Worm (Caenorhabditis elegans) whole organism, young adult: ENCODE measurements around the gene Y58A7A.1.
A peak's percentile ranks its signal among the peaks of the same experiment; 100 is the strongest.

ENCODE experiments used
- F23B12.7 ChIP-seq: sonication (generic microtip); optimal IDR thresholded peaks from 2 replicates; lab custom pipeline; 2017; ENCODE audit warnings: missing genetic modification characterization, mild to moderate bottlenecking, missing compliant biosample characterization, antibody characterized with exemption, moderate library complexity; ENCODE audit not compliant: insufficient read depth
- F37B4.10 ChIP-seq: fragments of 200-800 bp; sonication (Bioruptor generic); IDR thresholded peaks from 2 replicates; pipeline ENCODE4 v1.3.6; 2022; ENCODE audit warnings: missing genetic modification characterization, missing compliant biosample characterization
- F49E8.2 ChIP-seq: sonication (generic microtip); optimal IDR thresholded peaks from 3 replicates; lab custom pipeline; 2017; ENCODE audit warnings: missing genetic modification characterization, mild to moderate bottlenecking, missing compliant biosample characterization, antibody characterized with exemption, moderate library complexity; ENCODE audit not compliant: insufficient read depth
- K11D2.4 ChIP-seq: fragments of 200-800 bp; sonication (Bioruptor generic); IDR thresholded peaks from 2 replicates; pipeline ENCODE4 v1.3.6; 2022; ENCODE audit warnings: missing genetic modification reagents, missing genetic modification characterization, missing compliant biosample characterization
- Y56A3A.18 ChIP-seq: fragments of 200-800 bp; sonication (Bioruptor generic); IDR thresholded peaks from 2 replicates; pipeline ENCODE4 v1.3.6; 2022; ENCODE audit warnings: missing genetic modification reagents, missing genetic modification characterization, missing compliant biosample characterization
- Y79H2A.3 ChIP-seq: fragments of 200-800 bp; sonication (Bioruptor generic); conservative IDR thresholded peaks from 2 replicates; pipeline ENCODE4 v1.3.6; 2022; ENCODE audit warnings: missing genetic modification reagents, missing genetic modification characterization, missing compliant biosample characterization
- akir-1 ChIP-seq: fragments of 200-800 bp; sonication (Bioruptor generic); optimal IDR thresholded peaks from 2 replicates; lab custom pipeline; 2018; ENCODE audit warnings: mild to moderate bottlenecking, missing genetic modification characterization, moderate library complexity, missing compliant biosample characterization
- athp-1 ChIP-seq: sonication (generic microtip); optimal IDR thresholded peaks from 2 replicates; lab custom pipeline; 2017; ENCODE audit warnings: mild to moderate bottlenecking, missing genetic modification characterization, missing compliant biosample characterization
- cebp-1 ChIP-seq, 2 experiments: fragments of 200-800 bp in 1 of 2; sonication (Bioruptor generic) in 1 of 2; sonication (generic microtip) in 1 of 2; IDR thresholded peaks in 1 of 2; optimal IDR thresholded peaks in 1 of 2; 2 replicates each; pipeline versions ENCODE4 v1.3.6 to Lab custom; 2017 to 2022; ENCODE audit warnings: missing compliant biosample characterization in 2 of 2, missing genetic modification characterization in 2 of 2, mild to moderate bottlenecking in 1 of 2, missing genetic modification reagents in 1 of 2, moderate library complexity in 1 of 2
- ceh-100 ChIP-seq: fragments of 200-800 bp; sonication (Bioruptor generic); IDR thresholded peaks from 2 replicates; pipeline ENCODE4 v1.3.6; 2022; ENCODE audit warnings: missing genetic modification reagents, missing genetic modification characterization, missing compliant biosample characterization
- dox-1 ChIP-seq: fragments of 200-800 bp; sonication (Bioruptor generic); IDR thresholded peaks from 2 replicates; pipeline ENCODE4 v1.3.6; 2022; ENCODE audit warnings: missing genetic modification reagents, missing genetic modification characterization, missing compliant biosample characterization
- dpl-1 ChIP-seq: fragments of 150-350 bp; optimal IDR thresholded peaks from 2 replicates; lab custom pipeline; 2014; ENCODE audit warnings: missing biosample characterization, missing genetic modification reagents, missing genetic modification characterization
- let-607 ChIP-seq, 2 experiments: fragments of 200-800 bp in 1 of 2; sonication (Bioruptor generic) in 1 of 2; sonication (generic microtip) in 1 of 2; optimal IDR thresholded peaks; 2 replicates each; lab custom pipeline; 2016 to 2018; ENCODE audit warnings: mild to moderate bottlenecking in 2 of 2, missing compliant biosample characterization in 2 of 2, missing genetic modification characterization in 2 of 2, moderate library complexity in 2 of 2, missing genotype in 1 of 2
- madf-10 ChIP-seq: sonication (generic microtip); optimal IDR thresholded peaks from 2 replicates; lab custom pipeline; 2016; ENCODE audit warnings: mild to moderate bottlenecking, missing genetic modification characterization, missing compliant biosample characterization
- nfya-1 ChIP-seq: sonication (generic microtip); optimal IDR thresholded peaks from 2 replicates; lab custom pipeline; 2017; ENCODE audit warnings: antibody characterized with exemption, missing compliant biosample characterization, missing genetic modification characterization, borderline replicate concordance; ENCODE audit not compliant: insufficient read depth
- nhr-27 ChIP-seq: fragments of 200-800 bp; sonication (Bioruptor generic); optimal IDR thresholded peaks from 2 replicates; lab custom pipeline; 2018; ENCODE audit warnings: mild to moderate bottlenecking, missing genetic modification characterization, moderate library complexity, missing compliant biosample characterization
- nhr-80 ChIP-seq: sonication (generic microtip); optimal IDR thresholded peaks from 2 replicates; lab custom pipeline; 2016; ENCODE audit warnings: missing genetic modification characterization, missing compliant biosample characterization
- tbp1 ChIP-seq: fragments of 200-800 bp; sonication (Bioruptor generic); optimal IDR thresholded peaks from 2 replicates; lab custom pipeline; 2018; ENCODE audit warnings: mild to moderate bottlenecking, missing genetic modification characterization, missing compliant biosample characterization
- unc-62 ChIP-seq: fragments of 150-350 bp; optimal IDR thresholded peaks from 2 replicates; lab custom pipeline; 2014; ENCODE audit warnings: missing biosample characterization, missing genetic modification reagents, missing genetic modification characterization
- xnd-1 ChIP-seq: sonication (generic microtip); optimal IDR thresholded peaks from 2 replicates; lab custom pipeline; 2016; ENCODE audit warnings: missing genotype, missing genetic modification reagents, missing genetic modification characterization, missing compliant biosample characterization

Gene Y58A7A.1

DNA sequence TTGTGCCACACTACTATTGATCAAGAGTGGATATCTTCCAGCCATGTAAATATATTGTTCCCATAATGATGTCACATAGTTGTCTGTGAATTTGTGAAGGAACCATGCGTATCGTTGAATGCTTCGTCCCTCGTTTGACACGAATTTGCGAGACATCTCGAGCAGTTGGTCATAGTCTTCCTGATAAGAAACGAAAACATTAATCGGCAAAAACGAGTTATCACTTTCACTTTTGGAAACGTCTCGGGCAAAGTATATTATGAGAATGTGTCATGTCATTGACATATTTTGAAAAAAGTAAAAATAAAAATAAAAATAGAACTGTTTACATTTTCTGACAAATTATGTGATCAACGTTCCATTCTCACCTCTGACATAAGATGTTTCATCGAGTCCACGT lies 42.9 kb downstream of the Y58A7A.1 start:
- TF ChIP-seq nhr-80 (tag; lab: Kevin White, UChicago) (peak; percentile 73), unc-62 (GFP tag; lab: Kevin White, UChicago) (peak; percentile 32), nhr-27 (tag; lab: Kevin White, UChicago) (no peak), akir-1 (GFP tag; lab: Kevin White, UChicago) (no peak), dox-1 (GFP tag; lab: Robert Waterston, UW) (peak; percentile 46; the same call in 1 of the 2 replicates)
- TF ChIP-seq, all 124 proteins: peak for 3

- TF ChIP-seq cebp-1 (GFP tag; IDR thresholded peaks at IDR 0.05; lab: Robert Waterston, UW) (no peak), cebp-1 (tag; optimal IDR thresholded peaks at IDR 0.05; lab: Kevin White, UChicago) (peak; percentile 14), tbp1 (GFP tag; lab: Kevin White, UChicago) (no peak)
- TF ChIP-seq, all 124 proteins: peak for 1
Observed at ce11 chrV:5023355-5023754, 46.0 kb downstream of the Y58A7A.1 start.

ce11 chrV:5018810-5019274 lies 50.5 kb downstream of the Y58A7A.1 start, which contains the start of gene srr-4:
srr-4 (plus strand) TSS chrV:5019224.
- TF ChIP-seq ceh-100: no peak
- no peak for TF ChIP-seq Y79H2A.3
- TF ChIP-seq xnd-1 (tag; lab: Kevin White, UChicago): no peak
- TF ChIP-seq nfya-1 (tag; lab: Kevin White, UChicago): no peak
- no peak for TF ChIP-seq athp-1
- no peak for TF ChIP-seq let-607 (tag; optimal IDR thresholded peaks at IDR 0.05; lab: Kevin White, UChicago)
- TF ChIP-seq F37B4.10 (GFP tag; lab: Robert Waterston, UW): no peak
- no peak for TF ChIP-seq F23B12.7
- no peak for TF ChIP-seq F49E8.2 (tag; lab: Kevin White, UChicago)
- no peak for TF ChIP-seq K11D2.4
- no peak for TF ChIP-seq dpl-1 (GFP tag; lab: Kevin White, UChicago)
- TF ChIP-seq Y56A3A.18 (GFP tag; lab: Robert Waterston, UW): no peak

- TF ChIP-seq nhr-80 (tag; lab: Kevin White, UChicago) (peak; percentile 43), madf-10 (no peak)
Observed at ce11 chrV:5018067-5018466, 51.3 kb downstream of the Y58A7A.1 start.
